Worm (Caenorhabditis elegans) whole organism, L2 larva: ENCODE measurements around the gene nhr-80.

Experiments
- ama-1 ChIP-seq: fragments of 150-350 bp; optimal IDR thresholded peaks from 2 replicates; lab custom pipeline; 2018; ENCODE audit warnings: inconsistent platforms
- lin-39 ChIP-seq: fragments of 150-350 bp; optimal IDR thresholded peaks from 2 replicates; lab custom pipeline; 2014; ENCODE audit warnings: missing biosample characterization, missing genetic modification reagents, missing genetic modification characterization
- lsy-2 ChIP-seq, 2 experiments: fragments of 150-350 bp in 1 of 2; sonication (generic microtip) in 1 of 2; optimal IDR thresholded peaks; 2 replicates each; lab custom pipeline; 2014 to 2017; ENCODE audit warnings: missing biosample characterization in 2 of 2, missing genetic modification characterization in 2 of 2
- nhr-10 ChIP-seq: sonication (generic microtip); optimal IDR thresholded peaks from 2 replicates; lab custom pipeline; 2017; ENCODE audit warnings: missing biosample characterization, missing genetic modification characterization
- nhr-237 ChIP-seq: fragments of 150-350 bp; optimal IDR thresholded peaks from 2 replicates; lab custom pipeline; 2014; ENCODE audit warnings: missing biosample characterization, missing genetic modification characterization
- unc-39 ChIP-seq: fragments of 150-350 bp; optimal IDR thresholded peaks from 2 replicates; lab custom pipeline; 2014; ENCODE audit warnings: missing biosample characterization, missing genetic modification characterization

ce11 chrIII:38117-38516 lies 23.4 kb upstream of the nhr-80 start, which contains the start of gene clp-10:
- TF ChIP-seq nhr-10 (tag; lab: Kevin White, UChicago) (no peak), lsy-2 (tag; optimal IDR thresholded peaks at IDR 0.05; lab: Kevin White, UChicago) (no peak), unc-39 (tag; lab: Kevin White, UChicago) (no peak), lin-39 (tag; lab: Kevin White, UChicago) (no peak), nhr-237 (tag; lab: Kevin White, UChicago) (no peak), ama-1 (lab: Kevin White, UChicago) (no peak)
